Fruit fly (Drosophila melanogaster): ENCODE data around the gene CG34287.
A peak's percentile ranks its signal among the peaks of the same experiment; 100 is the strongest.

CG34287 gene

dm6 chr3R:5856215-5856614 is 3.1 kb downstream of the CG34287 start, which contains the start of the genes disp and ECSIT:
Gene disp, minus strand, starts transcription at chr3R:5856311.
Gene ECSIT, plus strand, starts transcription at chr3R:5856585.
- peak; percentile 56 for TF ChIP-seq CG17801 (GFP tag; optimal IDR thresholded peaks at IDR 0.05; ENCODE audit: partially characterized antibody)

- no peak for TF ChIP-seq CG17801 (GFP tag; optimal IDR thresholded peaks at IDR 0.05; ENCODE audit: partially characterized antibody)
Measured at dm6 chr3R:5860736-5861217, 7.6 kb downstream of the CG34287 start.

dm6 chr3R:5861218-5861902 is 8.2 kb downstream of the CG34287 start:
- TF ChIP-seq CG17801 (GFP tag; optimal IDR thresholded peaks at IDR 0.05; ENCODE audit: partially characterized antibody) = no peak

dm6 chr3R:5862032-5862641 is 9.0 kb downstream of the CG34287 start, which contains the start of gene CG2017:
Gene CG2017, minus strand, starts transcription at chr3R:5862405.
- no peak for TF ChIP-seq CG17801 (GFP tag; optimal IDR thresholded peaks at IDR 0.05; ENCODE audit: partially characterized antibody)

- TF ChIP-seq CG17801 (GFP tag; optimal IDR thresholded peaks at IDR 0.05; ENCODE audit: partially characterized antibody) = no peak
Measured at dm6 chr3R:5871393-5871792, 18.3 kb downstream of the CG34287 start.

dm6 chr3R:5877367-5877766 is 24.2 kb downstream of the CG34287 start:
- no peak for TF ChIP-seq CG17801 (GFP tag; optimal IDR thresholded peaks at IDR 0.05; ENCODE audit: partially characterized antibody)

dm6 chr3R:5881308-5881707 is 28.2 kb downstream of the CG34287 start:
- TF ChIP-seq CG17801 (GFP tag; optimal IDR thresholded peaks at IDR 0.05; ENCODE audit: partially characterized antibody) = no peak

Data from ovary, adult (tissue).